Worm (Caenorhabditis elegans) whole organism, late embryonic: Measurements from ENCODE around the gene F23B12.7.
A peak's percentile ranks its signal among the peaks of the same experiment; 100 is the strongest.

Experiments
- C08G9.2 ChIP-seq: sonication (generic microtip); optimal IDR thresholded peaks from 2 replicates; lab custom pipeline; 2016; ENCODE audit warnings: mild to moderate bottlenecking, missing genetic modification characterization, moderate library complexity, missing compliant biosample characterization
- C38D4.7 ChIP-seq: fragments of 200-800 bp; sonication (Bioruptor generic); optimal IDR thresholded peaks from 2 replicates; lab custom pipeline; 2018; ENCODE audit warnings: mild to moderate bottlenecking, missing genetic modification characterization, moderate library complexity, missing compliant biosample characterization
- F13H6.1 ChIP-seq: sonication (generic microtip); optimal IDR thresholded peaks from 2 replicates; lab custom pipeline; 2016; ENCODE audit warnings: missing genetic modification characterization, missing compliant biosample characterization
- K02D7.2 ChIP-seq: sonication (generic microtip); optimal IDR thresholded peaks from 2 replicates; lab custom pipeline; 2017; ENCODE audit warnings: mild to moderate bottlenecking, missing genetic modification characterization, missing compliant biosample characterization
- Y22D7AL.16 ChIP-seq: sonication (generic microtip); optimal IDR thresholded peaks from 2 replicates; lab custom pipeline; 2016; ENCODE audit warnings: missing genetic modification characterization, missing compliant biosample characterization
- ceh-14 ChIP-seq: sonication (generic microtip); optimal IDR thresholded peaks from 2 replicates; lab custom pipeline; 2016; ENCODE audit warnings: missing genotype, missing genetic modification characterization, missing compliant biosample characterization
- ceh-18 ChIP-seq: sonication (generic microtip); optimal IDR thresholded peaks from 2 replicates; lab custom pipeline; 2016; ENCODE audit warnings: missing genetic modification characterization, missing compliant biosample characterization
- ceh-19 ChIP-seq: fragments of 200-800 bp; sonication (Bioruptor generic); optimal IDR thresholded peaks from 2 replicates; lab custom pipeline; 2018; ENCODE audit warnings: mild to moderate bottlenecking, missing genetic modification characterization, missing compliant biosample characterization
- ceh-2 ChIP-seq: sonication (generic microtip); optimal IDR thresholded peaks from 2 replicates; lab custom pipeline; 2016; ENCODE audit warnings: missing genotype, missing genetic modification characterization, missing compliant biosample characterization
- ceh-31 ChIP-seq: sonication (generic microtip); optimal IDR thresholded peaks from 2 replicates; lab custom pipeline; 2016; ENCODE audit warnings: missing genetic modification characterization, missing compliant biosample characterization
- ceh-34 ChIP-seq: sonication (generic microtip); optimal IDR thresholded peaks from 2 replicates; lab custom pipeline; 2016; ENCODE audit warnings: mild to moderate bottlenecking, missing genetic modification characterization, missing compliant biosample characterization
- ceh-6 ChIP-seq: fragments of 200-800 bp; sonication (Bioruptor generic); optimal IDR thresholded peaks from 2 replicates; lab custom pipeline; 2018; ENCODE audit warnings: mild to moderate bottlenecking, missing genetic modification characterization, missing compliant biosample characterization
- ceh-9 ChIP-seq: sonication (generic microtip); optimal IDR thresholded peaks from 2 replicates; lab custom pipeline; 2016; ENCODE audit warnings: mild to moderate bottlenecking, missing genetic modification characterization, inconsistent platforms, missing compliant biosample characterization
- che-1 ChIP-seq: sonication (generic microtip); optimal IDR thresholded peaks from 2 replicates; lab custom pipeline; 2016; ENCODE audit warnings: mild to moderate bottlenecking, missing genetic modification characterization, missing compliant biosample characterization
- dmd-4 ChIP-seq: sonication (generic microtip); optimal IDR thresholded peaks from 2 replicates; lab custom pipeline; 2016; ENCODE audit warnings: borderline replicate concordance, missing genetic modification characterization, missing compliant biosample characterization
- dve-1 ChIP-seq: sonication (generic microtip); optimal IDR thresholded peaks from 2 replicates; lab custom pipeline; 2017; ENCODE audit warnings: antibody characterized with exemption, mild to moderate bottlenecking, missing genetic modification characterization, missing compliant biosample characterization
- elt-2 ChIP-seq: sonication (generic microtip); optimal IDR thresholded peaks from 2 replicates; lab custom pipeline; 2016; ENCODE audit warnings: missing genetic modification reagents, missing genetic modification characterization, missing compliant biosample characterization
- elt-4 ChIP-seq: sonication (generic microtip); optimal IDR thresholded peaks from 2 replicates; lab custom pipeline; 2016; ENCODE audit warnings: missing genetic modification characterization, missing compliant biosample characterization
- ets-4 ChIP-seq: sonication (generic microtip); optimal IDR thresholded peaks from 2 replicates; lab custom pipeline; 2016; ENCODE audit warnings: missing genetic modification characterization, missing compliant biosample characterization
- fkh-10 ChIP-seq: fragments of 150-350 bp; optimal IDR thresholded peaks from 2 replicates; lab custom pipeline; 2014; ENCODE audit warnings: missing biosample characterization, missing genetic modification reagents, missing genetic modification characterization
- gmeb-2 ChIP-seq: sonication (generic microtip); optimal IDR thresholded peaks from 2 replicates; lab custom pipeline; 2016; ENCODE audit warnings: missing genetic modification characterization, inconsistent platforms, missing compliant biosample characterization
- hlh-13 ChIP-seq: fragments of 200-800 bp; sonication (Bioruptor generic); optimal IDR thresholded peaks from 2 replicates; lab custom pipeline; 2018; ENCODE audit warnings: mild to moderate bottlenecking, missing genetic modification characterization, missing compliant biosample characterization
- hlh-15 ChIP-seq: sonication (generic microtip); optimal IDR thresholded peaks from 2 replicates; lab custom pipeline; 2016; ENCODE audit warnings: missing genetic modification characterization, missing compliant biosample characterization
- hlh-30 ChIP-seq: sonication (generic microtip); optimal IDR thresholded peaks from 2 replicates; lab custom pipeline; 2017; ENCODE audit warnings: antibody characterized with exemption, missing genetic modification characterization, missing compliant biosample characterization; ENCODE audit not compliant: insufficient read depth
- hlh-8 ChIP-seq: sonication (generic microtip); optimal IDR thresholded peaks from 2 replicates; lab custom pipeline; 2016; ENCODE audit warnings: missing genotype, missing genetic modification characterization, missing compliant biosample characterization
- nfya-1 ChIP-seq: sonication (generic microtip); optimal IDR thresholded peaks from 2 replicates; lab custom pipeline; 2017; ENCODE audit warnings: missing genetic modification characterization, mild to moderate bottlenecking, missing compliant biosample characterization, antibody characterized with exemption, moderate library complexity
- nhr-232 ChIP-seq: sonication (generic microtip); optimal IDR thresholded peaks from 2 replicates; lab custom pipeline; 2016; ENCODE audit warnings: missing genetic modification characterization, missing compliant biosample characterization
- npax-4 ChIP-seq: sonication (generic microtip); optimal IDR thresholded peaks from 2 replicates; lab custom pipeline; 2016; ENCODE audit warnings: missing genetic modification characterization, missing compliant biosample characterization
- odd-2 ChIP-seq: sonication (generic microtip); optimal IDR thresholded peaks from 2 replicates; lab custom pipeline; 2017; ENCODE audit warnings: antibody characterized with exemption, mild to moderate bottlenecking, missing genetic modification characterization, missing compliant biosample characterization
- pag-3 ChIP-seq: sonication (generic microtip); optimal IDR thresholded peaks from 2 replicates; lab custom pipeline; 2016; ENCODE audit warnings: missing compliant biosample characterization, missing genetic modification characterization, borderline replicate concordance
- pat-9 ChIP-seq: fragments of 200-800 bp; sonication (Bioruptor generic); optimal IDR thresholded peaks from 2 replicates; lab custom pipeline; 2018; ENCODE audit warnings: mild to moderate bottlenecking, missing genetic modification characterization, moderate library complexity, missing compliant biosample characterization
- pax-1 ChIP-seq: fragments of 150-350 bp; optimal IDR thresholded peaks from 2 replicates; lab custom pipeline; 2014; ENCODE audit warnings: missing biosample characterization, missing genetic modification characterization
- pha-2 ChIP-seq: sonication (generic microtip); optimal IDR thresholded peaks from 2 replicates; lab custom pipeline; 2017; ENCODE audit warnings: mild to moderate bottlenecking, missing genetic modification characterization, missing compliant biosample characterization
- pha-4 ChIP-seq: fragments of 150-350 bp; optimal IDR thresholded peaks from 2 replicates; lab custom pipeline; 2018; ENCODE audit warnings: missing biosample characterization, missing genetic modification reagents, missing genetic modification characterization
- pros-1 ChIP-seq: fragments of 150-350 bp; optimal IDR thresholded peaks from 2 replicates; lab custom pipeline; 2014; ENCODE audit warnings: missing biosample characterization, missing genetic modification reagents, missing genetic modification characterization
- ref-2 ChIP-seq: sonication (generic microtip); optimal IDR thresholded peaks from 2 replicates; lab custom pipeline; 2016; ENCODE audit warnings: missing genetic modification characterization, missing compliant biosample characterization
- rnt-1 ChIP-seq: sonication (generic microtip); optimal IDR thresholded peaks from 2 replicates; lab custom pipeline; 2016; ENCODE audit warnings: missing genetic modification characterization, missing compliant biosample characterization
- sox-4 ChIP-seq: sonication (generic microtip); optimal IDR thresholded peaks from 2 replicates; lab custom pipeline; 2017; ENCODE audit warnings: mild to moderate bottlenecking, missing genetic modification characterization, inconsistent platforms, missing compliant biosample characterization
- tbx-2 ChIP-seq: sonication (generic microtip); optimal IDR thresholded peaks from 2 replicates; lab custom pipeline; 2016; ENCODE audit warnings: missing genetic modification characterization, missing compliant biosample characterization
- tbx-7 ChIP-seq: sonication (generic microtip); optimal IDR thresholded peaks from 2 replicates; lab custom pipeline; 2016; ENCODE audit warnings: missing genotype, missing genetic modification characterization, missing compliant biosample characterization
- ttx-3 ChIP-seq: sonication (generic microtip); optimal IDR thresholded peaks from 2 replicates; lab custom pipeline; 2016; ENCODE audit warnings: missing genetic modification reagents, missing genetic modification characterization, missing compliant biosample characterization
- unc-3 ChIP-seq, 2 experiments: fragments of 200-800 bp in 1 of 2; sonication (Bioruptor generic) in 1 of 2; sonication (generic microtip) in 1 of 2; conservative IDR thresholded peaks in 1 of 2; optimal IDR thresholded peaks in 1 of 2; 2 replicates each; pipeline versions ENCODE4 v1.3.6 to Lab custom; 2016 to 2022; ENCODE audit warnings: missing compliant biosample characterization in 2 of 2, missing genetic modification characterization in 2 of 2, missing genetic modification reagents in 1 of 2
- unc-42 ChIP-seq: sonication (generic microtip); optimal IDR thresholded peaks from 2 replicates; lab custom pipeline; 2016; ENCODE audit warnings: missing genotype, missing genetic modification characterization, missing compliant biosample characterization
- zip-5 ChIP-seq: sonication (generic microtip); optimal IDR thresholded peaks from 2 replicates; lab custom pipeline; 2016; ENCODE audit warnings: missing genetic modification characterization, missing compliant biosample characterization

F23B12.7 gene

ce11 chrV:14481987-14482386, 32.5 kb downstream of the F23B12.7 start, which contains the start of gene R02D5.10:
Gene R02D5.10 (plus strand): TSS chrV:14482287.
- TF ChIP-seq pha-2 (no peak), zip-5 (tag; lab: Kevin White, UChicago) (no peak), ttx-3 (no peak), che-1 (no peak)

- TF ChIP-seq pha-4 (no peak), F13H6.1 (tag; lab: Kevin White, UChicago) (no peak), ceh-6 (no peak), nfya-1 (tag; lab: Kevin White, UChicago) (no peak), gmeb-2 (no peak), hlh-8 (no peak), ttx-3 (no peak), C38D4.7 (GFP tag; lab: Kevin White, UChicago) (no peak), elt-2 (tag; lab: Kevin White, UChicago) (no peak), tbx-7 (no peak), dve-1 (tag; lab: Kevin White, UChicago) (no peak), ceh-19 (GFP tag; lab: Kevin White, UChicago) (no peak), ceh-34 (tag; lab: Kevin White, UChicago) (no peak), dmd-4 (tag; lab: Kevin White, UChicago) (no peak)
Observed at ce11 chrV:14482728-14483210, 33.3 kb downstream of the F23B12.7 start, which contains the start of gene R02D5.3. Gene R02D5.3 (plus strand): TSS chrV:14483160.

- TF ChIP-seq unc-3 (GFP tag; conservative IDR thresholded peaks at IDR 0.05; lab: Robert Waterston, UW) (no peak), unc-3 (tag; optimal IDR thresholded peaks at IDR 0.05; lab: Kevin White, UChicago) (no peak), sox-4 (tag; lab: Kevin White, UChicago) (no peak), tbx-2 (no peak), rnt-1 (tag; lab: Kevin White, UChicago) (no peak), nhr-232 (tag; lab: Kevin White, UChicago) (no peak), hlh-15 (tag; lab: Kevin White, UChicago) (no peak), pat-9 (tag; lab: Kevin White, UChicago) (no peak), ets-4 (tag; lab: Kevin White, UChicago) (no peak), hlh-13 (GFP tag; lab: Kevin White, UChicago) (no peak), pha-4 (no peak), F13H6.1 (tag; lab: Kevin White, UChicago) (no peak), ceh-18 (tag; lab: Kevin White, UChicago) (no peak), C38D4.7 (GFP tag; lab: Kevin White, UChicago) (no peak), hlh-30 (tag; lab: Kevin White, UChicago) (no peak), elt-4 (no peak), ref-2 (tag; lab: Kevin White, UChicago) (no peak), nfya-1 (tag; lab: Kevin White, UChicago) (no peak), dmd-4 (tag; lab: Kevin White, UChicago) (no peak), fkh-10 (GFP tag; lab: Kevin White, UChicago) (no peak), pros-1 (tag; lab: Kevin White, UChicago) (no peak)
Observed at ce11 chrV:14484582-14484981, 35.1 kb downstream of the F23B12.7 start, which contains the start of gene R02D5.4. Gene R02D5.4 (minus strand): TSS chrV:14484682.

ce11 chrV:14491097-14491496, 41.6 kb downstream of the F23B12.7 start:
- TF ChIP-seq ceh-2 = no peak
- TF ChIP-seq hlh-15 (tag; lab: Kevin White, UChicago) = no peak
- no peak for TF ChIP-seq che-1
- peak; percentile 87 for TF ChIP-seq unc-42 (tag; lab: Kevin White, UChicago)
- TF ChIP-seq npax-4 = no peak
- TF ChIP-seq pag-3 (tag; lab: Kevin White, UChicago) = no peak
- no peak for TF ChIP-seq K02D7.2 (tag; lab: Kevin White, UChicago)
- no peak for TF ChIP-seq fkh-10 (GFP tag; lab: Kevin White, UChicago)
- TF ChIP-seq unc-3 (GFP tag; conservative IDR thresholded peaks at IDR 0.05; lab: Robert Waterston, UW) = no peak
- TF ChIP-seq unc-3 (tag; optimal IDR thresholded peaks at IDR 0.05; lab: Kevin White, UChicago) = no peak
- TF ChIP-seq ceh-19 (GFP tag; lab: Kevin White, UChicago) = no peak
- TF ChIP-seq ceh-6 = no peak
- peak; percentile 35 for TF ChIP-seq ceh-14
- TF ChIP-seq tbx-2 = peak; percentile 46
- no peak for TF ChIP-seq ets-4 (tag; lab: Kevin White, UChicago)
- TF ChIP-seq ceh-34 (tag; lab: Kevin White, UChicago) = no peak
- TF ChIP-seq odd-2 (tag; lab: Kevin White, UChicago) = no peak
- TF ChIP-seq C08G9.2 (tag; lab: Kevin White, UChicago) = peak; percentile 23
- TF ChIP-seq ceh-31 (tag; lab: Kevin White, UChicago) = peak; percentile 24
- no peak for TF ChIP-seq ref-2 (tag; lab: Kevin White, UChicago)
- no peak for TF ChIP-seq hlh-30 (tag; lab: Kevin White, UChicago)
- TF ChIP-seq dmd-4 (tag; lab: Kevin White, UChicago) = no peak
- TF ChIP-seq Y22D7AL.16 (tag; lab: Kevin White, UChicago) = no peak
- no peak for TF ChIP-seq ceh-9
- TF ChIP-seq pax-1 (tag; lab: Kevin White, UChicago) = no peak
- no peak for TF ChIP-seq pha-4
